Worm (Caenorhabditis elegans) whole organism, L2 larva: ENCODE results near the gene sdz-28.

Experiments used
- ZK546.5 ChIP-seq: sonication (generic microtip); optimal IDR thresholded peaks from 2 replicates; lab custom pipeline; 2017; ENCODE audit warnings: missing biosample characterization, missing genetic modification characterization
- aly-2 ChIP-seq: fragments of 150-350 bp; optimal IDR thresholded peaks from 2 replicates; lab custom pipeline; 2014; ENCODE audit warnings: missing biosample characterization, missing genetic modification characterization
- ama-1 ChIP-seq: fragments of 150-350 bp; optimal IDR thresholded peaks from 2 replicates; lab custom pipeline; 2018; ENCODE audit warnings: inconsistent platforms
- fos-1 ChIP-seq: fragments of 150-350 bp; optimal IDR thresholded peaks from 2 replicates; lab custom pipeline; 2014; ENCODE audit warnings: missing biosample characterization, missing genetic modification characterization
- lin-11 ChIP-seq: fragments of 150-350 bp; sonication (generic microtip); optimal IDR thresholded peaks from 2 replicates; lab custom pipeline; 2014; ENCODE audit warnings: missing biosample characterization, missing genetic modification characterization, inconsistent platforms, mixed read lengths
- nhr-23 ChIP-seq: fragments of 150-350 bp; optimal IDR thresholded peaks from 2 replicates; lab custom pipeline; 2014; ENCODE audit warnings: missing biosample characterization, missing genetic modification reagents, missing genetic modification characterization
- nhr-6 ChIP-seq: fragments of 150-350 bp; optimal IDR thresholded peaks from 2 replicates; lab custom pipeline; 2014; ENCODE audit warnings: missing biosample characterization, missing genetic modification characterization
- sma-3 ChIP-seq: sonication (generic microtip); optimal IDR thresholded peaks from 2 replicates; lab custom pipeline; 2016; ENCODE audit warnings: missing genetic modification reagents, missing genetic modification characterization, missing compliant biosample characterization
- snpc-4 ChIP-seq: fragments of 150-350 bp; optimal IDR thresholded peaks from 2 replicates; lab custom pipeline; 2014; ENCODE audit warnings: missing biosample characterization, missing genetic modification characterization
- unc-55 ChIP-seq: fragments of 150-350 bp; sonication (generic microtip); optimal IDR thresholded peaks from 3 replicates; lab custom pipeline; 2014; ENCODE audit warnings: missing biosample characterization, missing genetic modification reagents, missing genetic modification characterization

ce11 chrII:2122091-2122490, 8.8 kb upstream of the sdz-28 start, which contains the start of gene math-37:
- no peak for TF ChIP-seq lin-11
- no peak for TF ChIP-seq unc-55 (GFP tag; lab: Kevin White, UChicago)
- TF ChIP-seq snpc-4: no peak
- no peak for TF ChIP-seq aly-2
- TF ChIP-seq sma-3: no peak
- TF ChIP-seq nhr-6: no peak
- no peak for TF ChIP-seq ZK546.5 (tag; lab: Kevin White, UChicago)
- no peak for TF ChIP-seq ama-1 (lab: Kevin White, UChicago)
- TF ChIP-seq nhr-23 (tag; lab: Kevin White, UChicago): no peak
- TF ChIP-seq fos-1 (tag; lab: Kevin White, UChicago): peak; percentile 48
